Fruit fly (Drosophila melanogaster) whole organism, larva: ENCODE measurements around the gene CG14903.

Experiments used
- noc ChIP-seq: fragments of 200-800 bp; sonication (Bioruptor generic); optimal IDR thresholded peaks from 3 replicates; lab custom pipeline; 2019; ENCODE audit warnings: missing biosample characterization, mild to moderate bottlenecking, missing genetic modification characterization, moderate library complexity

CG14903 gene

DNA sequence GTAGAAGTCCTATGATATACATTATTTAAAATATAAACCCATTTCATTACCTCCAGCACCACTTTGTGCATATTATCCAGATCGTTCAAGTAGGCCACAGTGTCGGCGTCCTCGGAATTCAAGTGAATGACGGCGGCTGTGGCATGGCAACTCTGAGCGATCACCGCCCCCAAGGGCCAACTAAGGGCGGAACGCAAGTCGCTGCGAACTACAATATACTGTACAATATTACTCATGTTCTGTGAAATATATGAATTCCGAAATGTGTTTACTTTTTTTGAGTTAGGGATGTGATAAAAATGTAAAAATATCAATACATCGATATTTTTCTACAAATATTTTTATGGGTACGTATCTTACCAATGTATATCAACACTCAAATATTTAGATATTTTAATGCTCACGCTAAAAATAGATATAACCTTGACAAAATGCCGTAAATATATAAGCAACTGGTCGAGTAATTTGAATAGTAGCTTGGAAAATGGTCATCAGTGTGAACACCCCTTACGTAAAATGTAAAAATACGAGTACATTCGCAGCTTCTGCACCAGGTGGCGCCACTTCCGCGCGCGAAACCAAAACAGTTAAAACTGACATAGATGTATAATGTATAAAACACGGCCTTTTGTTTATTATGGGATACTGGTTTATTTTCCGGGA lies at the start of gene CG14903:
Gene CG14903 (minus strand): TSS at position 270 of the 663 bp plus-strand sequence.
- TF ChIP-seq noc (tag; lab: Kevin White, UChicago) = no peak

DNA sequence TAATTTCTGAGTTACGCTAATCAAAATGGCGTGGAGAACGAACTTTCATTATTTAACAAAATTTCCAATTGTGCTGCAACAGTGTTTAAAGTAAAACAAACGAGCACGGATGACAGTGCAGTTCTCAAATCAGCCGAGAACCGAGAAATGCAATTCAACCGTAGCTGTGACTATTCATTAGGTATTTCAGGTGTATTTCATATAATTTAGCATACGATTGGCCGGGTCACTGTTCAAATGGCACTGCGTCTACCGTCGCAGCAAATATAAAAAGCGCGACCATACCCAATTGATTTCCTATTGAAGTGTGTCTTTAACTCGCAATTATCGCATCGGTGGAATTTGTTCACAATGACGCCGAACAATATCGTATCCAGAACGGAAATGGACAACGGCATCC lies 46.9 kb upstream of the CG14903 start, which contains the start of gene CG14893:
Gene CG14893 (plus strand): TSS at position 301 of the 400 bp plus-strand sequence.
- no peak for TF ChIP-seq noc (tag; lab: Kevin White, UChicago)

DNA sequence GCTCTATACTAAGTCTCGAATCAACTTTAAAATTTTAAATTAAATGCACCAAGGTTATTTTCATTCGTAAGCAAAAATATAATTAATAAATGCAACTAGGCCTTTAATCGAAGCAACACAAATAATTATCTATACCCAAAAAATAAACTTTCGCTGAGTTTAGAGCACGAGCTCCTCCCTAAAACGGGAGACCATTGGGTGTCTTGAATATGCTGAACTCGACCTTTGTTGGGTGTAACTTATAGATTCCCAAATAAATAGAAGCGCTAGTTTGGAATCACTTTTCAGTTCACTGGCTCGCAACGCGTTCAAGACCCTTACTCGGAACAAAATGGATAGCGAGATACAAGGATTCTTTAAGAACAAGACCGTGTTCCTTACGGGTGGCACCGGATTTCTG lies 44.1 kb upstream of the CG14903 start, which contains the start of gene CG17560:
Gene CG17560 (plus strand): TSS at position 301 of the 400 bp plus-strand sequence.
- no peak for TF ChIP-seq noc (tag; lab: Kevin White, UChicago)

DNA sequence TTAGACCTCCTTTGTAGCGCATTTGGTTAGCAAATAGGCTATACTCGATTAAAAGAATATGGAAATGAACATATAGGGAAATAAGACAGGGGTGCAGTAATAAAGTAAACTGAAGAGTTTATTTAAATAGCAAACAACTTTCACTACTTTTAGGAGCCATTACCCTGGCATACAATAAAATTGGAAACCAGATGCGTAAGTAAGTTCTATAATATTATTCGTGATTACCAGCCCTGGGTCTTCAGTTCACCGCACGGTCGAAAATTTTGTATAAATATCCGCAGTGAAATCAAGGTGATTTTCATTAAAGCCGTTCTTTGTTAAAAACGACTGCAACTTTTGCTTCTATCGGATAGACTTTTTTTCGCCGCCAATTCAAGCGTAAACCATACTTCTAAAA lies 41.5 kb upstream of the CG14903 start, which contains the start of gene CG17562:
Gene CG17562 (plus strand): TSS at position 301 of the 400 bp plus-strand sequence.
- no peak for TF ChIP-seq noc (tag; lab: Kevin White, UChicago)

DNA sequence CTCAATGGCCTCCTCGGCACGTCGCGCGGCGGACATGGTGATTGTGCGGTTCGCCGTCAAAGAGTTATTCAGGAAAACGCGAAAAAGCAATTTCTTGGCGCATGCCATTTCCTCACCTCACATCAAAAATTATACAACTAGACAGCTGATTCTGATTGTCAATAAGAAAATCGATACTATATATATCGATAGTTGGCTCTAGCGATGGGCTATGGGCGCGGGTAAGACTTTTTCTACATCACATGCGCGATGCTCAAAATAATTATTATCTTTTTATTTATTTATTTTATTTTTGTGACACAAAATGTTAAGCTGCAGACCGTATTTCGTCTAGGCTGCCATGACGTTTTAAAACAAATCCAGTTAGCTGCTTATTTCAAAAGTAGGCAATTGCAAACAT lies 40.7 kb upstream of the CG14903 start, which contains the start of gene CG10340:
Gene CG10340 (minus strand): TSS at position 151 of the 400 bp plus-strand sequence.
- TF ChIP-seq noc (tag; lab: Kevin White, UChicago) = no peak

DNA sequence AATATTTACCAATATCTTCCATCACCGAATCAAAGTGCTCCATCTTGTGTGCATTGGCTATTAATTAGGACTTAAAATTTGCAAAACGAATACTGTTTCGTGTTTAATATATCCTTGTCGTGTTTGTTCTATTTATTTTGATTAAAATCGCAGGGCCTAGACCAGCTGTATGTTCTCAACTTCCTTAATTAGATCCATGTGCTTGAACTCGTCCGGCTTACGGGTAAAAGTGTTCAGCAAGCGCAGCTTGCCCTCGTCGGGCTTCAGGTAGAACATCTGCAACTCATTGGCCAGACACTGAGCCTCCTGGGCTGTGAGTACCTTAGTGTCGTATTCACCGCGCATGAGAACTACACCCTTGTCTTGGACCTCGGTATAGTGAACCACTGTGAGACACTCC lies 39.7 kb upstream of the CG14903 start, which contains the start of gene CG12783:
Gene CG12783 (minus strand): TSS at position 101 of the 400 bp plus-strand sequence.
- no peak for TF ChIP-seq noc (tag; lab: Kevin White, UChicago)

DNA sequence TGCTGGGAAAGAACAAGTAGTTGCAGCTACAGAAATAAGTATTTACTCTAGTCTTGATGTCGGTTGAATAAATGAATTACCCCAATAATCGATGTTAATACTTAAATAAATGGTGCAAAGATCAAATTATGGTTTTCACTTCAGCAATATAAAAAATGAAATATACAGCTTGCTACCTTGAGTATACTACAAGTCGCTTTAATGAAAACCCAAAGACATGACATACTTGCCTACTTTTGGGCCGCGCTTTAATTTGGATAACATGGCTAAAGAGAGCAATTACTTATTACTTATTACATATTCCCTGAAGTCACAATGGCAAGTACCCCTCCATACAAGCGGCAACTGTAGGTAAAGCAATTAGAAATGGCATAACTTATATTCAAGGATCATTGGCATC lies 37.7 kb upstream of the CG14903 start:
- TF ChIP-seq noc (tag; lab: Kevin White, UChicago) = no peak

DNA sequence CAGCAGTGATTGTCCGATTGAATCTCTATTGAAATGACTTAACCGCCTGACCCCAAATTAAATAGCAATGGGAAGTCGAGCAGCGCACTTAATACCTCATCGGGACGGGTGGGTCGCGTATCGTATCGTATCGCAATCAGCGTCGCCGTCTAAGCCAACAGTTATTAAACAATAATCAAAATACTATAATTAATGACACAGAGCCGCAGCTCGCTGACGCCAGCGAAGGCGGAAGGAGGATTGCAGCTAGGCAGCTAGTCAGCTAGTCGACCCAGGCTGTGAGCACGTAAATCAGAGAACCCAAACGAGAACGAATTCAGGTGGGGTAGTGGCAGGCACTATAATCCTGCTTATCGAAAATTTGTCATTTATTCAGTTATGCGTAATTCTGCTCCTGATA lies 35.4 kb upstream of the CG14903 start, which contains the start of gene NPF:
Gene NPF (plus strand): TSS at position 301 of the 400 bp plus-strand sequence.
- TF ChIP-seq noc (tag; lab: Kevin White, UChicago) = no peak

DNA sequence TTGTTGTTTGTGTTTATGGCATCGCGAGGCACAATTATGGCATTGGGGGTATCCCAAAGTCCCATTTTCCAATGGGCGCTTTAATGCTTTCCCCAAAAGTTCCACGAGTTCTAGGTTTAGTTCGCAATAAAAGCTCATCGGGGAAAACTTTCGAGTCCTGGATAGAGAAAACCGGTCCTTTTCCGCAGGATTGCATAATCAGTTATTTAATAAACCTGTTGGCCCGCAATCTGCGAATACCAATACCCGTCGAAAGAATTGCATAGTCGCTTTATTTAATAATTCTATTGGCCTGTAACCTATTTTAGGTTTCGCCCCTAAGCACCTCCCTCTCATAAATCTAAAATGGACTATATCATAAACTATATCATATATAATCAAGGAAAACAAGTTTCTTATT lies 32.4 kb upstream of the CG14903 start:
- no peak for TF ChIP-seq noc (tag; lab: Kevin White, UChicago)

DNA sequence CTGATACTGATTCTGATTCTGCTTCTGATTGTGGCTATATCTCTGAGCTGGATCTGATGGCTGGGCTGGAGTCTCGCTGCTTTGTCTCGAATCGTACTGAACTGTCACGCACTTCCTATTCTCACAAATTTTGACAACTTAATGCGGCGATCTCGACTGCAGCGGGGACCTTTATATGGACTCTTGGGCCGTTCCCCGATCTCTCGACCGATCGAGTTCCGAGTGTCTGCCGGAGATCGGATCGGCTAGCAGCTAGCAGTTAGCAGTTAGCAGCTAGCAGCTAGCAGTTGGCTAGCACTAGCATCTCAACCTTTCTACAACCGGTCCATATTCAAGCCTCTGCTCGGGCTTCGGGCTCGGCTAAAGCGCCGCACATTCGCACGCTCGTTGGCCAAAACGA lies 31.2 kb upstream of the CG14903 start, which contains the start of gene CG10345:
Gene CG10345 (minus strand): TSS at position 147 of the 400 bp plus-strand sequence.
- no peak for TF ChIP-seq noc (tag; lab: Kevin White, UChicago)

DNA sequence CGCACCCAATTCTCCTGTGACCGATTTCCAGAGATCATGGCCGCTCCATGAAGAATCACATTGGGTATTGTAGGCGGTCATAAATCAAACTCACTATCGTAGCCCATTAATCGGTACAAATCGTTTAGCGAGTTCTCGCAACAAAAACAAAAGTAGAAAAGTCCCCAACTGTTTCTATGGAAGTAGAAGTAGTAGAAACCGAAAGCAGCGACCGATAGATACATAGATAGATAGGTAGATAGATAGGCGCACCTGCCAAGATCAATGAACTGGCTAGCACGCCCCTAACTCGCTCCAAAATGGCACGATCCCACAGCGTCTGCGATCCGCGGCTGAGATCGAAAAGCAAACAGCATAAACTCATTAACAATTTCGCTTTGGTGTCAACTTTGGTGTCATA lies 27.2 kb upstream of the CG14903 start:
- no peak for TF ChIP-seq noc (tag; lab: Kevin White, UChicago)

DNA sequence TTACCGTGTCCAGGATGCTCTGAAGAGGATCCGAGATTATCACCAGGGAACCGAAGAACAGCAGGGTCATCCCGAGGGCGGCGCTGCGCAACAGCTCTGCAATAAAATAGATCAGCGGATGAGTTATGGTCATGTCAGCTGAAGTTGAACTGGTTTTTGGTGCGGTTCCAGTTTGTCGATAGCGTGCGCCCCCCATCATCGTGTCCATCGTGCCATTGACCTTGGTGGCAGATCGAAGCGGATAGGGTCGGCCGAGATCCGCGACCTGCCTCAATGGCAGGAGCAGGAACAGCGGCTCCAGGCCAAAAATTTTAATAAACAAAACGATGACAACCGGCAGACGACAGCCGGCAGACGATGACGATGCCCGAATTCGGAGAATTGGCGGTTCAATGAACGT lies 26.1 kb upstream of the CG14903 start:
- no peak for TF ChIP-seq noc (tag; lab: Kevin White, UChicago)

DNA sequence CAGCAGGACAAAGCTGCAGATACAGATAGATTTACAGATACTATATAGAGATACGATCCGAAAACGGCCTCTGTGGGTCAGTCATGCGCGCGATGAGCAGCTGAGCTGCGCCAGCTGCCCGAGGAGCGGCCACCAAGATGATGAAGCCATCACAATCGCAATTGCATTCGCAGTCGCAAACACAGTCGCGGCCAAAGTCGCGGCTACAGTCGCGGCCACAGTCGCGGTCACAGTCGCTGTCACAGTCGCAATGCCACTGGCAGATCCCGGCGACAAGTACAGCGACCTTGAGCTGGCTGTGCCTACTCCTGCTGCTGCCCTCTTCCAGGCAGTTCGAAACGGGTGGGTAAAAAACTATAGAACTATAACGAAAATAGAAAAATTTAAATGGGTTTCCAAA lies 21.4 kb upstream of the CG14903 start:
- TF ChIP-seq noc (tag; lab: Kevin White, UChicago) = no peak

DNA sequence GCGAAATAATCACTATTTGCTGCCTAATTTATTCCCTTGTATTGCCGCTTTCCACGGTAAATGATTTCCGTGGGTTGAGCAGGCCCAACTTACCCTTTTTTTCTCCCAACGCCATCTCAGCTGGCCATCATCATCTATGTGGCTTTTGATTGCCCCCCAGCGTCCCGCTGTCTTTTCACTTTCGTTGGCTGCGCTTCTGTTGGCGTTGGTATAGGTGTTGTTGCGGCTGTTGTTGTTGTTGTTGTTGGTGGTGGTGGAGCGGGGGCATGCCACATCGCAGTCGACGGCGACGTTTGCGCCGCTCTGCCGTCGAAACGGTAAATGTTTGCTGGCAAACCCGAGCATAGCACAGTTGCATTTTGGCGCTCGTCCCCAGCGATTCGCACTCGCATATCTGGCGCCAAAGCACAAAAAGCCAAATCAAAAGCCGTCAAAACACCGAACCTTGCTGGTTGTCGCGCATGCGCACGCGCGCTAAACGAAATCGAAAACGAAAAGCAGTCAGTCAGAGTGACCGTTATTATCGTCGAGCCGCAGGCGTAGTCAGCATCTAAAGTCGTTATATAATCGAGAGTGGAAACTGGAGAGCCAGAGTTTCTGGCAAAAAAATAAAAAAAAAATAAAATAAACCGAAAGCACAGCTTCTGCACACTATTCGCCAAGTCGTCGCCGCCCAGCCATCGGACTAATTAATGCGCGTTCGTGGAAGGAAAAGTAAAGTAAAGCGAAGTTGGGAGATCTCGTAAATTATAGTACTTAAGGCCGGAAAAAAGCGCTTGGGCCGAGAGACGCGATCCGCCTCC lies 20.7 kb upstream of the CG14903 start, which contains the start of gene CG14892:
Gene CG14892 (plus strand): TSS at position 359 of the 803 bp plus-strand sequence.
- TF ChIP-seq noc (tag; lab: Kevin White, UChicago) = no peak

DNA sequence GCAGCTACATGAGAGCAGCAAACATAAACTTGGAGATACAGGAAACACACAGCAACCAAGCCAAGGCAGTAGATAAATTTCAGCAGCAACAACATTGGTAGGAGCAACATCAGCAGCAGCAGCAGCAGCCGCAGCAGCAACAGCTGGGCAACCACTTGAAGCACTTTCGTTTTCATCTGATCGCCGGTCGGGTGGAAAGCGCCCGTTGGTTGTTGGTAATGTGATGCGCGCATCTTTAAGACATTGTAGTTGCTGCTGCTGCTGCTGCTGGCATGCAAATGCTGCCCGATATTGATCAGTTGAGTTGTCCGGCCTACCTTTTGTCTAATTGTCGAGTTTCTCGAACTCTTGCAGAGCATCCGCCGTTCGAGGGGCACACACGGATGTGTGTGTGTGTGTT lies 17.9 kb upstream of the CG14903 start:
- TF ChIP-seq noc (tag; lab: Kevin White, UChicago) = no peak

DNA sequence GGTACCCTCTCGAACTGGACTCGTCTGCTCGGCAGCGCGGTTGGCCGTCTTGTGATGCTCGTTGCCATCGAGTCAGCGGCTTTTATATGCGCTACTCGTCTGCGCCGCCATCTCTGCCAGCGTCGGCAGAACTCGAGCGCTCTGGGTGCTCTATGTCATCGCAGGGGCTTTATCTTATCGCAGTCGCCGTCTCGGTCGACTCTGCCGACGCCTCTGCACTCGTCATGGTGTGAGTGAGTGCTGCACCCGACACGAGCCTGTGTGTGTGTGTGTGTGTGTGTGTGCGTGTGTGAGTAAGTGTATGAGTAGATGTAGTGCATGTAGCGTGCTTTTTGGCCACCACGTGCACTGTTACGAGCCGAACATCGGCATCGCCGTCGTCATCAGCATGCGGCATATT lies 10.1 kb upstream of the CG14903 start, which contains the start of gene Scp2:
Gene Scp2 (minus strand): TSS at position 59 of the 400 bp plus-strand sequence.
- TF ChIP-seq noc (tag; lab: Kevin White, UChicago) = no peak
